Fruit fly (Drosophila melanogaster): ENCODE measurements around the gene kst.
A peak's percentile ranks its signal among the peaks of the same experiment; 100 is the strongest.

The kst gene

dm6 chr3L:3373994-3374623, 37.4 kb downstream of the kst start, which contains the start of the genes Ythdc1 and CG12010 (continued):
- TF ChIP-seq sob (GFP tag; IDR thresholded peaks at IDR 0.05) (peak; percentile 39; the same call in 1 of the 2 replicates), Xbp1 (GFP tag; optimal IDR thresholded peaks at IDR 0.05) (no peak), sr (GFP tag; IDR thresholded peaks at IDR 0.05) (no peak; the same call in 1 of the 3 replicates), aop (GFP tag; IDR thresholded peaks at IDR 0.05) (no peak), HLH4C (GFP tag; IDR thresholded peaks at IDR 0.05; ENCODE audit: partially characterized antibody) (peak; percentile 94), CG6272 (GFP tag; IDR thresholded peaks at IDR 0.05) (no peak), BEAF-32 (GFP tag; optimal IDR thresholded peaks at IDR 0.05) (peak; percentile 94), vnd (GFP tag; IDR thresholded peaks at IDR 0.05; ENCODE audit: partially characterized antibody) (peak; percentile 90), nerfin-1 (tag; optimal IDR thresholded peaks at IDR 0.05) (peak; percentile 5), zen2 (GFP tag; IDR thresholded peaks at IDR 0.05; ENCODE audit: partially characterized antibody) (peak; percentile 86), mld (GFP tag; IDR thresholded peaks at IDR 0.05; ENCODE audit: partially characterized antibody) (peak; percentile 71; the same call in 2 of the 3 replicates), Fer2 (tag; optimal IDR thresholded peaks at IDR 0.05) (no peak), CG3726 (GFP tag; IDR thresholded peaks at IDR 0.05) (no peak), NK7.1 (GFP tag; optimal IDR thresholded peaks at IDR 0.05) (no peak), Adf1 (GFP tag; IDR thresholded peaks at IDR 0.05) (peak; percentile 70), CG9437 (GFP tag; optimal IDR thresholded peaks at IDR 0.05) (no peak), Spps (tag; optimal IDR thresholded peaks at IDR 0.05) (no peak), hth (optimal IDR thresholded peaks at IDR 0.05) (no peak), bab2 (GFP tag; optimal IDR thresholded peaks at IDR 0.05) (no peak), dm (GFP tag; optimal IDR thresholded peaks at IDR 0.05) (peak; percentile 72), dysf (GFP tag; IDR thresholded peaks at IDR 0.05) (peak; percentile 8; the same call in 1 of the 3 replicates), Taf1 (GFP tag; IDR thresholded peaks at IDR 0.05) (no peak), ewg (GFP tag; optimal IDR thresholded peaks at IDR 0.05) (no peak), CG16813 (GFP tag; IDR thresholded peaks at IDR 0.05; ENCODE audit: partially characterized antibody) (peak; percentile 91), wor (GFP tag; IDR thresholded peaks at IDR 0.05) (no peak), Pdp1 (GFP tag; optimal IDR thresholded peaks at IDR 0.05) (peak in 1 of 2 experiments; percentile 51), Xrp1 (GFP tag; IDR thresholded peaks at IDR 0.05) (no peak), CG6689 (GFP tag; IDR thresholded peaks at IDR 0.05) (no peak), lbe (GFP tag; optimal IDR thresholded peaks at IDR 0.05) (no peak), en (GFP tag; optimal IDR thresholded peaks at IDR 0.05) (no peak), CG1024 (GFP tag; IDR thresholded peaks at IDR 0.05) (0 out of 2 replicates have a peak, but pooled peaks have one; percentile 7), Tbp (GFP tag; optimal IDR thresholded peaks at IDR 0.05) (peak; percentile 13), Antp (GFP tag; optimal IDR thresholded peaks at IDR 0.05) (no peak), gsb (GFP tag; IDR thresholded peaks at IDR 0.05) (no peak), CG9609 (GFP tag; optimal IDR thresholded peaks at IDR 0.05) (no peak), Eip74EF (GFP tag; optimal IDR thresholded peaks at IDR 0.05) (no peak), CG11247 (GFP tag; IDR thresholded peaks at IDR 0.05) (no peak), NFAT (GFP tag; IDR thresholded peaks at IDR 0.05) (no peak), CG9876 (GFP tag; optimal IDR thresholded peaks at IDR 0.05) (no peak), sim (GFP tag; IDR thresholded peaks at IDR 0.05) (no peak), unc-4 (GFP tag; IDR thresholded peaks at IDR 0.05; ENCODE audit: partially characterized antibody) (peak; percentile 85), rib (GFP tag; IDR thresholded peaks at IDR 0.05) (no peak), hkb (optimal IDR thresholded peaks at IDR 0.05) (no peak), hkb (GFP tag; IDR thresholded peaks at IDR 0.05) (no peak), Sry-β (GFP tag; optimal IDR thresholded peaks at IDR 0.05) (peak; percentile 83), CG12942 (GFP tag; optimal IDR thresholded peaks at IDR 0.05) (no peak), onecut (GFP tag; IDR thresholded peaks at IDR 0.05) (peak; percentile 74), Dad (GFP tag; optimal IDR thresholded peaks at IDR 0.05) (no peak), Mes4 (GFP tag; optimal IDR thresholded peaks at IDR 0.05) (no peak), maf-S (GFP tag; optimal IDR thresholded peaks at IDR 0.05) (no peak), CG17829 (tag; optimal IDR thresholded peaks at IDR 0.05) (peak; percentile 41)
